Worm (Caenorhabditis elegans): ENCODE results near the gene C18G1.6.

Gene C18G1.6

DNA sequence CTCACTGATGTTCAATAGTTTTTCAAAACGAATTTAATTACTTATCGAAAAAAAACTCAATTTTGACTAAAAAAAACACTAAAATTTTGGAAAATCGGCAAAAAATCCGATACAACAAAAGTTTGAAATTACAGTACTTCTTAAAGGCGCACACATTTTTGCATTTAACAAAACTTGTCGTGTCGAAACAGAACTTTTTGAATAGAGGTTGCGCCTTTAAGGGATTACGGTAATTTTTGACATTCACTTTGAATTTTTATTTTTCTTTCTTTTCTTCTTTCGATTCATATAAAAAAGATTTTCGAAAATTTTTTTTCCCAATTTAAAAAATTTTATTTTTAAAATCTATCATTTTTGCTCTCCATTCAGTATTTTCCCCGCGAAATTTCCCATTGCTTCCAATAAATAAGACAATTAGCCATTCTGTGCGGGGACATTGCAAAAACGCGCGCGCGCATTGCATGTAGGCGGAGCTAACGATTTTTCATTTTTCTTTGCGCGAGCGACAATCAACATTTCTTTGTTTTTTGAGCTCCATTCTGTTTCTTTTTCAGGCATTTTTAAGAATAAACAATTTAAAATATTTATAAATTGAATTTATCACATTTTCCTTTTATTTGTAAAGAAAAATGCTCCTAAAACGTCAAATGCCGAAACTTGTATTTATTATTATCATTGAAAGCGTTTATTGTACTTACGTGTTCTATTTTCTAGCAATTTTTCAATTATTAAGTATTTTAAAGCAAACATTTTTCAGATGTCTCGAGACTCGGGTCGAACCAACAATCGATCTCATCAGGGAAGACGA is 19.0 kb upstream of the C18G1.6 start, which contains the start of gene F39G3.3:
Gene F39G3.3, plus strand, starts transcription at position 758 of the 808 bp plus-strand sequence.
- TF ChIP-seq snpc-4 (tag; optimal IDR thresholded peaks at IDR 0.05) (no peak), nhr-111 (GFP tag; optimal IDR thresholded peaks at IDR 0.05) (no peak), spr-3 (GFP tag; optimal IDR thresholded peaks at IDR 0.05) (no peak), dmd-6 (GFP tag; IDR thresholded peaks at IDR 0.05) (no peak), unc-130 (GFP tag; optimal IDR thresholded peaks at IDR 0.05) (peak; percentile 68), dmd-8 (GFP tag; IDR thresholded peaks at IDR 0.05) (no peak), F49E8.2 (tag; optimal IDR thresholded peaks at IDR 0.05; ENCODE audit: borderline replicate concordance) (peak; percentile 84), set-16 (GFP tag; IDR thresholded peaks at IDR 0.05) (no peak), zfp-3 (GFP tag; conservative IDR thresholded peaks at IDR 0.05) (no peak), hlh-11 (tag; optimal IDR thresholded peaks at IDR 0.05) (peak; percentile 14), hlh-30 (tag; optimal IDR thresholded peaks at IDR 0.05; ENCODE audit: insufficient read depth) (peak; percentile 45), madf-5 (GFP tag; IDR thresholded peaks at IDR 0.05) (0 out of 4 replicates have a peak, but pooled peaks of 1 of the 2 experiments have one; percentile 21), jun-1 (tag; optimal IDR thresholded peaks at IDR 0.05) (no peak), ZK337.2 (GFP tag; IDR thresholded peaks at IDR 0.05) (no peak), F44E2.7 (GFP tag; IDR thresholded peaks at IDR 0.05) (no peak), mxl-2 (GFP tag; conservative IDR thresholded peaks at IDR 0.05) (no peak), Y105C5A.15 (GFP tag; IDR thresholded peaks at IDR 0.05) (no peak), R02D3.7 (tag; optimal IDR thresholded peaks at IDR 0.05) (no peak), unc-62 (GFP tag; optimal IDR thresholded peaks at IDR 0.05 in 1 of 2) (no peak), unc-62 (tag; optimal IDR thresholded peaks at IDR 0.05) (no peak), lim-7 (GFP tag; IDR thresholded peaks at IDR 0.05) (no peak), ztf-7 (tag; optimal IDR thresholded peaks at IDR 0.05) (no peak), mep-1 (tag; optimal IDR thresholded peaks at IDR 0.05) (peak; percentile 81), mxl-3 (GFP tag; optimal IDR thresholded peaks at IDR 0.05) (no peak), ces-1 (GFP tag; optimal IDR thresholded peaks at IDR 0.05) (peak; percentile 41), aha-1 (tag) (peak; percentile 82), lin-29 (GFP tag; IDR thresholded peaks at IDR 0.05) (no peak), madf-9 (GFP tag; conservative IDR thresholded peaks at IDR 0.05) (no peak), nhr-41 (GFP tag; IDR thresholded peaks at IDR 0.05) (no peak), ztf-11 (tag; optimal IDR thresholded peaks at IDR 0.05) (no peak), ceh-28 (tag; optimal IDR thresholded peaks at IDR 0.05) (no peak), egl-43 (GFP tag; IDR thresholded peaks at IDR 0.05) (no peak), nhr-28 (tag; optimal IDR thresholded peaks at IDR 0.05) (peak; percentile 47), ceh-82 (tag; optimal IDR thresholded peaks at IDR 0.05) (no peak), ceh-44 (GFP tag; IDR thresholded peaks at IDR 0.05) (no peak), nhr-25 (tag; optimal IDR thresholded peaks at IDR 0.05; ENCODE audit: borderline replicate concordance, insufficient read depth) (no peak), F10B5.3 (tag; optimal IDR thresholded peaks at IDR 0.05) (no peak), fos-1 (tag; optimal IDR thresholded peaks at IDR 0.05) (no peak), ceh-62 (tag; optimal IDR thresholded peaks at IDR 0.05) (no peak), nhr-11 (tag; optimal IDR thresholded peaks at IDR 0.05) (no peak), daf-19 (GFP tag; conservative IDR thresholded peaks at IDR 0.05) (no peak), nhr-102 (tag; optimal IDR thresholded peaks at IDR 0.05) (peak; percentile 40), ctbp-1 (GFP tag; IDR thresholded peaks at IDR 0.05) (no peak), lin-38 (GFP tag; IDR thresholded peaks at IDR 0.05) (peak; percentile 73), mdl-1 (tag; optimal IDR thresholded peaks at IDR 0.05) (no peak), T20F7.1 (GFP tag; optimal IDR thresholded peaks at IDR 0.05) (no peak), nhr-48 (tag; optimal IDR thresholded peaks at IDR 0.05) (no peak), unc-39 (tag; optimal IDR thresholded peaks at IDR 0.05) (no peak), ama-1 (optimal IDR thresholded peaks at IDR 0.05) (no peak), hmg-1.1 (GFP tag; IDR thresholded peaks at IDR 0.05) (peak; percentile 81), egl-27 (tag; optimal IDR thresholded peaks at IDR 0.05) (no peak)
